Worm (Caenorhabditis elegans): ENCODE data around the gene nuaf-1.
A peak's percentile ranks its signal among the peaks of the same experiment; 100 is the strongest.

nuaf-1 gene

DNA sequence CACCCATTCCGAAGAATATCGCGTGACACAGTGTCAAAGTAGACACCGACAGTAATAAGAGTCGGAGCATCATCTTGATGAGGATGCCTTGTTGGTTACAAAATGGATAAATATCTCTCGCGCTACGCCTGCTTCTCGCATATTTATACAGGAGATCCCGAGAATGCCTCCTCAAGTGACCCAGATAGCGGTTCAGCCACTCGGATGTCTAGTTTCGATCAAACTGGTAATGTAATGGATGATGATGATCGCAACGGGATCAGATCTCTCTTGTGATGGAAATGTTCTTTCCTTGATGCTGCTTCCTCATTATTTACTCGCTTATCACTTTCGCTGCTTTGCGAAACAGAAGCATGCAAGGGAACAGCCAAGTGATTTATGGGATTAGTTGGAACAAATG lies 4.6 kb downstream of the nuaf-1 start, which contains the start of gene grl-17:
Gene grl-17, minus strand, starts transcription at position 101 of the 400 bp plus-strand sequence.
- no peak for TF ChIP-seq nhr-11 (tag; optimal IDR thresholded peaks at IDR 0.05)
- no peak for TF ChIP-seq mbf-1 (tag; optimal IDR thresholded peaks at IDR 0.05)
- TF ChIP-seq fos-1 (tag; optimal IDR thresholded peaks at IDR 0.05) = no peak
- no peak for TF ChIP-seq ztf-1 (GFP tag; conservative IDR thresholded peaks at IDR 0.05)
- no peak for TF ChIP-seq elt-1 (tag; optimal IDR thresholded peaks at IDR 0.05)
- no peak for TF ChIP-seq nhr-237 (tag; optimal IDR thresholded peaks at IDR 0.05)
- TF ChIP-seq sem-4 (tag; optimal IDR thresholded peaks at IDR 0.05) = no peak
- TF ChIP-seq F13H6.1 (tag; optimal IDR thresholded peaks at IDR 0.05) = no peak
- no peak for TF ChIP-seq dmd-4 (tag; optimal IDR thresholded peaks at IDR 0.05)
- no peak for TF ChIP-seq snpc-4 (tag; optimal IDR thresholded peaks at IDR 0.05)
- no peak for TF ChIP-seq ceh-16 (tag; optimal IDR thresholded peaks at IDR 0.05)
- no peak for TF ChIP-seq zag-1 (tag; optimal IDR thresholded peaks at IDR 0.05)
- no peak for TF ChIP-seq unc-62 (GFP tag; optimal IDR thresholded peaks at IDR 0.05)
- TF ChIP-seq lin-39 (tag; optimal IDR thresholded peaks at IDR 0.05) = no peak
- no peak for TF ChIP-seq nhr-129 (tag; optimal IDR thresholded peaks at IDR 0.05)
- TF ChIP-seq gmeb-1 (tag; optimal IDR thresholded peaks at IDR 0.05) = no peak
- TF ChIP-seq aly-2 (tag; optimal IDR thresholded peaks at IDR 0.05) = no peak
- no peak for TF ChIP-seq nhr-6 (tag; optimal IDR thresholded peaks at IDR 0.05)
- no peak for TF ChIP-seq peb-1 (tag; optimal IDR thresholded peaks at IDR 0.05)
- TF ChIP-seq mab-5 (tag; optimal IDR thresholded peaks at IDR 0.05) = no peak

- no peak for TF ChIP-seq R02D3.7 (tag; optimal IDR thresholded peaks at IDR 0.05)
These were observed 5.7 kb downstream of the nuaf-1 start for ce11 chrV:13562748-13563147.

ce11 chrV:13559978-13560377 lies 8.5 kb downstream of the nuaf-1 start, which contains the start of gene C56A3.8:
Gene C56A3.8 (plus strand): TSS chrV:13560278.
- TF ChIP-seq nhr-12 (tag; optimal IDR thresholded peaks at IDR 0.05) (no peak), snpc-4 (tag; optimal IDR thresholded peaks at IDR 0.05) (no peak), nhr-10 (tag; optimal IDR thresholded peaks at IDR 0.05) (no peak), crh-2 (tag; optimal IDR thresholded peaks at IDR 0.05) (no peak), ztf-11 (tag; optimal IDR thresholded peaks at IDR 0.05) (no peak), lin-11 (tag; optimal IDR thresholded peaks at IDR 0.05) (no peak), ZK546.5 (tag; optimal IDR thresholded peaks at IDR 0.05) (no peak), nhr-11 (tag; optimal IDR thresholded peaks at IDR 0.05) (no peak), mab-5 (tag; optimal IDR thresholded peaks at IDR 0.05) (no peak), elt-3 (tag; optimal IDR thresholded peaks at IDR 0.05) (no peak), nhr-25 (tag; optimal IDR thresholded peaks at IDR 0.05) (no peak), Y55F3AM.14 (GFP tag; optimal IDR thresholded peaks at IDR 0.05) (no peak), nhr-237 (tag; optimal IDR thresholded peaks at IDR 0.05) (no peak), C34F6.9 (tag; optimal IDR thresholded peaks at IDR 0.05) (no peak)

DNA sequence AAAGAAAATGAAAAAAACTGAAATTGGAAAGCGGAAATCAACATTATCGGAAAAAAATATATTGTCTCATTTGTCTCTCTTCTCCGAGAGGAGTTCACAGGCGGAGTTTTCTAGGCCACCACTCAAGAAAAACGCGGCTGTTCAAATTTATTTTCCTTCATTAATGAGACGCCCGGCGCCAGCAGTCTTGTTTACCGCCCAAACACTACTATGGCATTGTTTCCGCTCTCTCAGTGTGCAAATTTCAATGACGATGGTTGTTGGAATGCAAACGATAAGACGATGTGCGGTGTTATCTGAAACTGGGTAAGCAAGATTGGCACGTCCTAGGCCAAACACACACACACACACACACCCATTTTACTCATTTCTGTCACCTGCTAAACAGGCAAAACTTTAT lies 11.7 kb downstream of the nuaf-1 start, which contains the start of gene cav-2:
Gene cav-2, plus strand, starts transcription at position 359 of the 400 bp plus-strand sequence.
- TF ChIP-seq blmp-1 (tag; optimal IDR thresholded peaks at IDR 0.05; ENCODE audit: insufficient read depth) (no peak), dmd-4 (tag; optimal IDR thresholded peaks at IDR 0.05) (no peak), lin-13 (GFP tag; optimal IDR thresholded peaks at IDR 0.05) (peak; percentile 64), sma-3 (GFP tag; optimal IDR thresholded peaks at IDR 0.05) (peak; percentile 83), ztf-11 (tag; optimal IDR thresholded peaks at IDR 0.05) (no peak), mbf-1 (tag; optimal IDR thresholded peaks at IDR 0.05) (no peak), sma-9 (GFP tag; optimal IDR thresholded peaks at IDR 0.05) (peak; percentile 85), sma-9 (tag; optimal IDR thresholded peaks at IDR 0.05) (no peak), C34F6.9 (tag; optimal IDR thresholded peaks at IDR 0.05) (peak; percentile 82), snpc-4 (tag; optimal IDR thresholded peaks at IDR 0.05) (peak; percentile 62), nhr-129 (tag; optimal IDR thresholded peaks at IDR 0.05) (peak; percentile 48), lin-39 (tag; optimal IDR thresholded peaks at IDR 0.05) (no peak), nhr-6 (tag; optimal IDR thresholded peaks at IDR 0.05) (no peak), R02D3.7 (tag; optimal IDR thresholded peaks at IDR 0.05) (no peak), nhr-21 (tag; optimal IDR thresholded peaks at IDR 0.05) (peak; percentile 58), nhr-10 (tag; optimal IDR thresholded peaks at IDR 0.05) (no peak), sem-4 (tag; optimal IDR thresholded peaks at IDR 0.05) (peak; percentile 59), unc-55 (GFP tag; optimal IDR thresholded peaks at IDR 0.05) (peak; percentile 92), Y55F3AM.14 (GFP tag; optimal IDR thresholded peaks at IDR 0.05) (no peak), nhr-11 (tag; optimal IDR thresholded peaks at IDR 0.05) (no peak), zag-1 (tag; optimal IDR thresholded peaks at IDR 0.05) (no peak), ZK546.5 (tag; optimal IDR thresholded peaks at IDR 0.05) (no peak), mab-5 (tag; optimal IDR thresholded peaks at IDR 0.05) (peak; percentile 73), egl-27 (tag; optimal IDR thresholded peaks at IDR 0.05) (peak; percentile 36), elt-3 (tag; optimal IDR thresholded peaks at IDR 0.05) (no peak), ztf-1 (GFP tag; conservative IDR thresholded peaks at IDR 0.05) (no peak), ztf-4 (tag; optimal IDR thresholded peaks at IDR 0.05) (no peak), elt-1 (tag; optimal IDR thresholded peaks at IDR 0.05) (no peak), nhr-23 (tag; optimal IDR thresholded peaks at IDR 0.05) (no peak), ama-1 (optimal IDR thresholded peaks at IDR 0.05) (no peak), peb-1 (tag; optimal IDR thresholded peaks at IDR 0.05) (no peak), unc-39 (tag; optimal IDR thresholded peaks at IDR 0.05) (no peak), unc-62 (GFP tag; optimal IDR thresholded peaks at IDR 0.05) (no peak), gmeb-1 (tag; optimal IDR thresholded peaks at IDR 0.05) (peak; percentile 96), alr-1 (tag; optimal IDR thresholded peaks at IDR 0.05) (no peak), aly-2 (tag; optimal IDR thresholded peaks at IDR 0.05) (no peak), fos-1 (tag; optimal IDR thresholded peaks at IDR 0.05) (peak; percentile 87), nhr-25 (tag; optimal IDR thresholded peaks at IDR 0.05) (peak; percentile 72), ceh-82 (tag; optimal IDR thresholded peaks at IDR 0.05) (no peak), lin-11 (tag; optimal IDR thresholded peaks at IDR 0.05) (peak; percentile 34)
